Worm (Caenorhabditis elegans): ENCODE data around the gene rpl-11.1.

Gene rpl-11.1

ce11 chrV:3551765-3552164, 34.1 kb downstream of the rpl-11.1 start, which contains the start of gene grl-28:
Gene grl-28 (minus strand): TSS chrV:3551865.
- TF ChIP-seq F49E8.2 (tag; optimal IDR thresholded peaks at IDR 0.05; ENCODE audit: borderline replicate concordance) (no peak), spr-1 (tag; optimal IDR thresholded peaks at IDR 0.05) (no peak), mxl-2 (GFP tag; conservative IDR thresholded peaks at IDR 0.05) (no peak)

- TF ChIP-seq F37D6.2 (tag; optimal IDR thresholded peaks at IDR 0.05) (no peak), dmd-9 (GFP tag; IDR thresholded peaks at IDR 0.05) (no peak), F49E8.2 (tag; optimal IDR thresholded peaks at IDR 0.05; ENCODE audit: borderline replicate concordance) (no peak)
Measured at ce11 chrV:3549553-3549952, 36.3 kb downstream of the rpl-11.1 start, which contains the start of gene sri-21. Gene sri-21 (plus strand): TSS chrV:3549853.

- TF ChIP-seq pqm-1 (tag; optimal IDR thresholded peaks at IDR 0.05) (no peak), saeg-2 (GFP tag; IDR thresholded peaks at IDR 0.05) (no peak), dmd-6 (GFP tag; IDR thresholded peaks at IDR 0.05) (no peak)
Measured at ce11 chrV:3548798-3549197, 37.1 kb downstream of the rpl-11.1 start, which contains the start of gene srw-130. Gene srw-130 (minus strand): TSS chrV:3548898.

- no peak for TF ChIP-seq R02D3.7 (tag; optimal IDR thresholded peaks at IDR 0.05)
- TF ChIP-seq gei-8 (GFP tag; optimal IDR thresholded peaks at IDR 0.05), result no peak
- no peak for TF ChIP-seq zip-2 (tag; optimal IDR thresholded peaks at IDR 0.05)
Measured at ce11 chrV:3546517-3546916, 39.3 kb downstream of the rpl-11.1 start, which contains the start of gene srbc-68. Gene srbc-68 (minus strand): TSS chrV:3546617.

ce11 chrV:3543344-3543743, 42.5 kb downstream of the rpl-11.1 start, which contains the start of gene nhr-222:
Gene nhr-222 (minus strand): TSS chrV:3543444.
- TF ChIP-seq jun-1 (tag; optimal IDR thresholded peaks at IDR 0.05) (no peak), nhr-102 (tag; optimal IDR thresholded peaks at IDR 0.05) (no peak), F26F4.8 (GFP tag; conservative IDR thresholded peaks at IDR 0.05) (no peak), nhr-28 (tag; optimal IDR thresholded peaks at IDR 0.05) (no peak), spr-3 (GFP tag; optimal IDR thresholded peaks at IDR 0.05) (no peak), aha-1 (tag) (no peak), mxl-2 (GFP tag; conservative IDR thresholded peaks at IDR 0.05) (no peak), pqm-1 (tag; optimal IDR thresholded peaks at IDR 0.05) (no peak), nhr-42 (GFP tag; IDR thresholded peaks at IDR 0.05) (no peak), T20F7.1 (GFP tag; optimal IDR thresholded peaks at IDR 0.05) (no peak), madf-5 (GFP tag; IDR thresholded peaks at IDR 0.05) (no peak)

ce11 chrV:3541117-3541516, 44.7 kb downstream of the rpl-11.1 start, which contains the start of gene srbc-67:
Gene srbc-67 (minus strand): TSS chrV:3541217.
- peak; percentile 29 for TF ChIP-seq aha-1 (tag)
- TF ChIP-seq D1046.2 (GFP tag; IDR thresholded peaks at IDR 0.05), result no peak
- TF ChIP-seq fos-1 (tag; optimal IDR thresholded peaks at IDR 0.05), result no peak
- no peak for TF ChIP-seq ceh-32 (tag; optimal IDR thresholded peaks at IDR 0.05; ENCODE audit: poor library complexity)

ce11 chrV:3538307-3538706, 47.6 kb downstream of the rpl-11.1 start, which contains the start of gene nhr-93:
Gene nhr-93 (minus strand): TSS chrV:3538407.
- no peak for TF ChIP-seq nhr-25 (tag; optimal IDR thresholded peaks at IDR 0.05; ENCODE audit: borderline replicate concordance, insufficient read depth)
- no peak for TF ChIP-seq Y48G9A.11 (GFP tag; IDR thresholded peaks at IDR 0.05)
- no peak for TF ChIP-seq duxl-1 (tag; optimal IDR thresholded peaks at IDR 0.05; ENCODE audit: poor library complexity)
- no peak for TF ChIP-seq rbr-2 (tag; optimal IDR thresholded peaks at IDR 0.05)
- no peak for TF ChIP-seq madf-9 (GFP tag; conservative IDR thresholded peaks at IDR 0.05)
- TF ChIP-seq Y5F2A.4 (GFP tag; optimal IDR thresholded peaks at IDR 0.05), result no peak
- TF ChIP-seq ztf-7 (tag; optimal IDR thresholded peaks at IDR 0.05), result no peak
